Worm (Caenorhabditis elegans): ENCODE measurements around the gene cutl-1.
A peak's percentile ranks its signal among the peaks of the same experiment; 100 is the strongest.

Gene cutl-1

DNA sequence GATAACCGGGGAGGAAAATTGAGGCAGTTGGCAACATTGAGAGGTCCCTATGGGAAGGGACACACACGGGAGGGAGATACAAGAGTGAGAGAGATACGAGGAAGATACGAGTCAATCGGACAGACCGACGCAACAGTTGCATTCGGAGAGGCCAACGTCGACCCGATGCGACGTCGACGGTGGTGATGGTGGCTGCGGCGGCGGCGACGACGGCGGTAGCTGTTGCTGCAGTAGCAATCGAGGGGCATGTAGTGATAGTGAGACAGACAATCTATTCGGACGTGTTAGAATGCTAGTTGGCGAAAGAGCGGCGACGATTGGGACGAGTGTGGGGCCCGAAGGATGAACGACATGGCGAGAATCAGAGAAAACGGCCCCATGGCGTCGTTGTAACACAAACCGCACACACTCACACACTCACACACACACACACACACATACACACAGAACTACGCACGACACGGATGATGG lies 12.5 kb downstream of the cutl-1 start:
- peak; percentile 39 for TF ChIP-seq flh-1 (GFP tag; optimal IDR thresholded peaks at IDR 0.05)
- no peak for TF ChIP-seq ceh-39 (tag; optimal IDR thresholded peaks at IDR 0.05)
- TF ChIP-seq mab-5 (tag; optimal IDR thresholded peaks at IDR 0.05), result no peak
- peak; percentile 8 for TF ChIP-seq zip-8 (tag; optimal IDR thresholded peaks at IDR 0.05)
- TF ChIP-seq elt-1 (tag; optimal IDR thresholded peaks at IDR 0.05; ENCODE audit: borderline replicate concordance, insufficient read depth), result peak; percentile 32
- TF ChIP-seq cnd-1 (tag; optimal IDR thresholded peaks at IDR 0.05), result peak; percentile 42
- peak; percentile 19 for TF ChIP-seq drap-1 (GFP tag; optimal IDR thresholded peaks at IDR 0.05)
- peak; percentile 52 for TF ChIP-seq M03D4.4 (tag; optimal IDR thresholded peaks at IDR 0.05)
- peak; percentile 61 for TF ChIP-seq ham-2 (GFP tag; optimal IDR thresholded peaks at IDR 0.05)
- TF ChIP-seq unc-120 (tag; optimal IDR thresholded peaks at IDR 0.05; ENCODE audit: poor library complexity, severe bottlenecking), result peak; percentile 91
- peak; percentile 46 for TF ChIP-seq sptf-1 (tag; optimal IDR thresholded peaks at IDR 0.05)
- peak; percentile 86 for TF ChIP-seq hlh-1 (tag; optimal IDR thresholded peaks at IDR 0.05)
- TF ChIP-seq nhr-2 (tag; optimal IDR thresholded peaks at IDR 0.05), result no peak
- peak; percentile 17 for TF ChIP-seq unc-62 (GFP tag; optimal IDR thresholded peaks at IDR 0.05)
- TF ChIP-seq ces-1 (GFP tag; optimal IDR thresholded peaks at IDR 0.05), result peak; percentile 12
- no peak for TF ChIP-seq ceh-83 (GFP tag; optimal IDR thresholded peaks at IDR 0.05)

DNA sequence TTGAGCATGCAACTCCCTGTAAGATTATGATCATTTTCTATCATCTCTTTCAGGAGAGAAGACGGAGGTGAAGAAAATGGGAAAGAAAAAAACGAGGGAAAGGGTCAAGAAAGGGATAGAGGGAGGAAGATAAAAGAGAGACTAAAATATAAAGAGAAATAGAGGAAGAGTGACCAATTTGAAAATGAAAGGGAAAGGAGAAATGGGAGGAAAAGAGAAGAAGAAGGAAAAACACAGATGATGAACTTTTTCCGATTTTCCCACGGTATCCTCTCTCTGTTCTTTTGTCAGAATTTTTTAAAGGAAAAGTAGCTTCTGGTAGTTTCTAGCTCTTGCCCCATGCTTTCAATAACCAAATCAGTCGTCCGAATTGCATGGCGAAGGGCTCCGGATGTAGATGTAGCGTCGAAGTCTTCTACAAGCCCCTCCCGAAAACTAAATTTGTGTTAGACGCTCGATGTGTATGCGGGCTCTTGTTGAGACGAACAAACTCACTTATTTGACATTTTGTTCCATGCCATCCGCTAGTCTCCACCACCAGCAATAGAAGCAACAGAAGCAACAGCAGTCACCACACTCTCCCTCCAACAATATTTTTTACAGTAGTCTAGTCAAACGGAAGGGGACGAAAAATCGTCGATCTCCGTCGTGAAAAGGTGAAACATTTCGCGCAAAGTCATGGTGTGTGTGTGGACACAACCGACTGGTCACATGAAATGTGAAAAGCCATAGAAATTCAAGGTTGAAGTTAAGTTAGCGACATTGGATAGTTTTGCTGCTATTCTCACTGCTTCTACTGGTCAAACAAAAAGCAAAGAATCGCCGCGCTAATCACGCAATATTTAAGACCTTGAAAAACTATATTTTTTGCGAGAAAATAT lies 14.3 kb downstream of the cutl-1 start, which contains the start of gene somi-1:
TSS of gene somi-1 (minus strand) at position 18 of the 881 bp plus-strand sequence.
- TF ChIP-seq unc-120 (tag; optimal IDR thresholded peaks at IDR 0.05; ENCODE audit: poor library complexity, severe bottlenecking) (peak; percentile 26), elt-3 (tag; optimal IDR thresholded peaks at IDR 0.05) (no peak), ces-1 (GFP tag; optimal IDR thresholded peaks at IDR 0.05) (peak; percentile 97), flh-1 (GFP tag; optimal IDR thresholded peaks at IDR 0.05) (no peak), nhr-76 (tag; optimal IDR thresholded peaks at IDR 0.05) (no peak), sem-2 (GFP tag; optimal IDR thresholded peaks at IDR 0.05) (no peak), zip-8 (tag; optimal IDR thresholded peaks at IDR 0.05) (no peak), elt-1 (tag; optimal IDR thresholded peaks at IDR 0.05; ENCODE audit: borderline replicate concordance, insufficient read depth) (no peak), drap-1 (GFP tag; optimal IDR thresholded peaks at IDR 0.05) (no peak), M03D4.4 (tag; optimal IDR thresholded peaks at IDR 0.05) (no peak), nhr-2 (tag; optimal IDR thresholded peaks at IDR 0.05) (no peak), lin-32 (GFP tag; optimal IDR thresholded peaks at IDR 0.05) (no peak), tbx-8 (GFP tag; optimal IDR thresholded peaks at IDR 0.05) (no peak), cnd-1 (tag; optimal IDR thresholded peaks at IDR 0.05) (no peak), mep-1 (tag; optimal IDR thresholded peaks at IDR 0.05) (no peak), sptf-1 (tag; optimal IDR thresholded peaks at IDR 0.05) (no peak), mls-2 (tag; optimal IDR thresholded peaks at IDR 0.05) (no peak), blmp-1 (tag; optimal IDR thresholded peaks at IDR 0.05) (peak; percentile 88), unc-62 (GFP tag; optimal IDR thresholded peaks at IDR 0.05) (no peak), snpc-4 (tag; optimal IDR thresholded peaks at IDR 0.05) (no peak), mab-5 (tag; optimal IDR thresholded peaks at IDR 0.05) (no peak), nhr-237 (tag; optimal IDR thresholded peaks at IDR 0.05) (no peak), unc-39 (tag; optimal IDR thresholded peaks at IDR 0.05) (no peak), nhr-28 (tag; optimal IDR thresholded peaks at IDR 0.05) (no peak)

DNA sequence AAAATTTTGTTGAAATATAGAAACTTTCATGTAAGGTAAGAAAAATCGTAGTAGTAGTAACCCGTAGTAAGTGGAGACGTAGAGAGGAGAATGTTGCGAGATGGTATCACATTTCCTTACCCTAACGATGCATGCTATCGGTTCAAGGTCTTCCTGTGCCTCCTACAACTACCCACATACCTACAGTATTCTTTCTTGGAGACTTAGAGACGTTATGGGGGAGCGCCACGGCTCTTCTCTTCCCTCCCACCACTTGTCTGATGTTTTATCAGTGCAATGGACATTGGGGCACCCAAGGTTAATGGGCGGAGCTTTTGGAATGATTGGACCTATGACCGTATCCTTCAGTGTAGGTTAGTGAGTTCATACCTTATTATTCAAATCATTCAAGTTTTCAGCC lies 15.0 kb downstream of the cutl-1 start:
- TF ChIP-seq elt-1 (tag; optimal IDR thresholded peaks at IDR 0.05; ENCODE audit: borderline replicate concordance, insufficient read depth) (no peak), ceh-43 (GFP tag; optimal IDR thresholded peaks at IDR 0.05) (no peak), zip-8 (tag; optimal IDR thresholded peaks at IDR 0.05) (no peak), nhr-237 (tag; optimal IDR thresholded peaks at IDR 0.05) (no peak), lsy-2 (tag; optimal IDR thresholded peaks at IDR 0.05) (peak; percentile 16), nhr-28 (tag; optimal IDR thresholded peaks at IDR 0.05) (no peak), nhr-76 (tag; optimal IDR thresholded peaks at IDR 0.05) (no peak), pha-4 (tag; optimal IDR thresholded peaks at IDR 0.05) (no peak), lin-32 (GFP tag; optimal IDR thresholded peaks at IDR 0.05) (no peak), ham-2 (GFP tag; optimal IDR thresholded peaks at IDR 0.05) (peak; percentile 22), mls-2 (tag; optimal IDR thresholded peaks at IDR 0.05) (no peak), mep-1 (tag; optimal IDR thresholded peaks at IDR 0.05) (no peak), blmp-1 (tag; optimal IDR thresholded peaks at IDR 0.05) (no peak), drap-1 (GFP tag; optimal IDR thresholded peaks at IDR 0.05) (no peak), hlh-1 (tag; optimal IDR thresholded peaks at IDR 0.05) (no peak), ceh-83 (GFP tag; optimal IDR thresholded peaks at IDR 0.05) (no peak)

Measured in whole organism, mixed stage, embryonic.